Fruit fly (Drosophila melanogaster) whole organism, embryonic: Measurements from ENCODE around the gene CG10602.

ENCODE experiments used
- Abd-B ChIP-seq: fragments of 200-800 bp; sonication (Bioruptor generic); optimal IDR thresholded peaks from 2 replicates; lab custom pipeline; 2018; ENCODE audit warnings: missing biosample characterization, mild to moderate bottlenecking, missing genetic modification characterization, moderate library complexity
- Ada2b ChIP-seq: fragments of 200-800 bp; sonication (Bioruptor generic); IDR thresholded peaks from 2 replicates; pipeline ENCODE4 v1.3.6; 2022; ENCODE audit warnings: missing biosample characterization, missing genetic modification characterization
- Atf3 ChIP-seq: fragments of 200-800 bp; sonication (Bioruptor generic); optimal IDR thresholded peaks from 3 replicates; lab custom pipeline; 2016; ENCODE audit warnings: missing biosample characterization, missing genetic modification characterization
- CG10366 ChIP-seq: fragments of 200-800 bp; sonication (Bioruptor generic); IDR thresholded peaks from 2 replicates; pipeline ENCODE4 v1.3.6; 2022; ENCODE audit warnings: missing biosample characterization, missing genetic modification characterization
- CG11504 ChIP-seq: fragments of 200-800 bp; sonication (Bioruptor generic); optimal IDR thresholded peaks from 3 replicates; lab custom pipeline; 2019; ENCODE audit warnings: missing biosample characterization, mild to moderate bottlenecking, missing genetic modification characterization, moderate library complexity
- CG12942 ChIP-seq: fragments of 200-800 bp; sonication (Bioruptor generic); optimal IDR thresholded peaks from 3 replicates; lab custom pipeline; 2016; ENCODE audit warnings: missing biosample characterization, missing genetic modification characterization
- CG13775 ChIP-seq: fragments of 200-800 bp; sonication (Bioruptor generic); optimal IDR thresholded peaks from 3 replicates; lab custom pipeline; 2017; ENCODE audit warnings: missing biosample characterization, mild to moderate bottlenecking, missing genetic modification characterization
- CG14710 ChIP-seq: fragments of 200-800 bp; sonication (Bioruptor generic); optimal IDR thresholded peaks from 3 replicates; lab custom pipeline; 2019; ENCODE audit warnings: missing biosample characterization, mild to moderate bottlenecking, missing genetic modification characterization, moderate library complexity
- CG1529 ChIP-seq: fragments of 200-800 bp; sonication (Bioruptor generic); optimal IDR thresholded peaks from 3 replicates; lab custom pipeline; 2018; ENCODE audit warnings: missing biosample characterization, missing genetic modification characterization
- CG1603 ChIP-seq: fragments of 200-800 bp; sonication (Bioruptor generic); optimal IDR thresholded peaks from 2 replicates; lab custom pipeline; 2019; ENCODE audit warnings: missing biosample characterization, mild to moderate bottlenecking, missing genetic modification characterization, moderate library complexity
- CG17802 ChIP-seq: fragments of 200-800 bp; sonication (Bioruptor generic); optimal IDR thresholded peaks from 2 replicates; lab custom pipeline; 2018; ENCODE audit warnings: missing biosample characterization, mild to moderate bottlenecking, missing genetic modification characterization, moderate library complexity
- CG18476 ChIP-seq: fragments of 200-800 bp; sonication (Bioruptor generic); optimal IDR thresholded peaks from 2 replicates; lab custom pipeline; 2016; ENCODE audit warnings: missing biosample characterization, mild to moderate bottlenecking, missing genetic modification characterization
- CG2120 ChIP-seq: fragments of 200-800 bp; sonication (Bioruptor generic); optimal IDR thresholded peaks from 3 replicates; lab custom pipeline; 2016; ENCODE audit warnings: missing biosample characterization, missing genetic modification characterization
- CG2199 ChIP-seq: fragments of 200-800 bp; sonication (Bioruptor generic); IDR thresholded peaks from 3 replicates; pipeline ENCODE4 v1.3.6; 2022; ENCODE audit warnings: missing biosample characterization, missing genetic modification characterization
- CG3065 ChIP-seq: fragments of 200-800 bp; sonication (Bioruptor generic); optimal IDR thresholded peaks from 2 replicates; lab custom pipeline; 2016; ENCODE audit warnings: missing biosample characterization, missing genetic modification characterization
- CG31441 ChIP-seq: fragments of 200-800 bp; sonication (Bioruptor generic); IDR thresholded peaks from 2 replicates; pipeline ENCODE4 v1.3.6; 2022; ENCODE audit warnings: missing biosample characterization, missing genetic modification characterization
- CG33557 ChIP-seq: fragments of 200-800 bp; sonication (Bioruptor generic); optimal IDR thresholded peaks from 2 replicates; lab custom pipeline; 2019; ENCODE audit warnings: missing biosample characterization, mild to moderate bottlenecking, missing genetic modification characterization, moderate library complexity
- CG34376 ChIP-seq: fragments of 200-800 bp; sonication (Bioruptor generic); optimal IDR thresholded peaks from 2 replicates; lab custom pipeline; 2018; ENCODE audit warnings: missing biosample characterization, mild to moderate bottlenecking, missing genetic modification characterization
- CG6175 ChIP-seq: fragments of 200-800 bp; sonication (Bioruptor generic); IDR thresholded peaks from 3 replicates; pipeline ENCODE4 v1.3.6; 2022; ENCODE audit warnings: missing biosample characterization, missing genetic modification characterization
- CG8281 ChIP-seq: fragments of 200-800 bp; sonication (Bioruptor generic); optimal IDR thresholded peaks from 2 replicates; lab custom pipeline; 2018; ENCODE audit warnings: missing biosample characterization, mild to moderate bottlenecking, missing genetic modification characterization, moderate library complexity
- CG9727 ChIP-seq: fragments of 200-800 bp; sonication (Bioruptor generic); optimal IDR thresholded peaks from 3 replicates; lab custom pipeline; 2017; ENCODE audit warnings: missing biosample characterization, mild to moderate bottlenecking, missing genetic modification characterization
- Dad ChIP-seq: fragments of 200-800 bp; sonication (Bioruptor generic); optimal IDR thresholded peaks from 3 replicates; lab custom pipeline; 2016; ENCODE audit warnings: missing biosample characterization, missing genetic modification characterization
- Dip2 ChIP-seq: fragments of 200-800 bp; sonication (Bioruptor generic); IDR thresholded peaks from 2 replicates; pipeline ENCODE4 v1.3.6; 2022; ENCODE audit warnings: missing biosample characterization, missing genetic modification characterization
- Doc3 ChIP-seq: fragments of 200-800 bp; sonication (Bioruptor generic); IDR thresholded peaks from 3 replicates; pipeline ENCODE4 v1.3.6; 2022; ENCODE audit warnings: missing biosample characterization, missing genetic modification characterization; ENCODE audit not compliant: partially characterized antibody
- HLH3B ChIP-seq: fragments of 200-800 bp; sonication (Bioruptor generic); IDR thresholded peaks from 2 replicates; pipeline ENCODE4 v1.3.6; 2022; ENCODE audit warnings: missing biosample characterization, missing genetic modification characterization
- Hsf ChIP-seq: fragments of 200-800 bp; sonication (Bioruptor generic); optimal IDR thresholded peaks from 3 replicates; lab custom pipeline; 2016; ENCODE audit warnings: missing biosample characterization, missing genetic modification characterization
- Mes4 ChIP-seq: fragments of 200-800 bp; sonication (Bioruptor generic); optimal IDR thresholded peaks from 2 replicates; lab custom pipeline; 2016; ENCODE audit warnings: missing biosample characterization, missing genetic modification characterization
- Xbp1 ChIP-seq: fragments of 200-800 bp; sonication (Bioruptor generic); optimal IDR thresholded peaks from 3 replicates; lab custom pipeline; 2016; ENCODE audit warnings: missing biosample characterization, mild to moderate bottlenecking, missing genetic modification characterization
- ab ChIP-seq: fragments of 200-800 bp; sonication (Bioruptor generic); optimal IDR thresholded peaks from 2 replicates; lab custom pipeline; 2016; ENCODE audit warnings: missing biosample characterization, missing genetic modification characterization
- ap ChIP-seq: fragments of 200-800 bp; sonication (Bioruptor generic); IDR thresholded peaks from 2 replicates; pipeline ENCODE4 v1.3.6; 2022; ENCODE audit warnings: missing biosample characterization, missing genetic modification characterization
- bcd ChIP-seq: fragments of 200-800 bp; sonication (Bioruptor generic); optimal IDR thresholded peaks from 2 replicates; lab custom pipeline; 2017; ENCODE audit warnings: missing biosample characterization, mild to moderate bottlenecking, missing genetic modification characterization
- btn ChIP-seq: fragments of 200-800 bp; sonication (Bioruptor generic); optimal IDR thresholded peaks from 2 replicates; lab custom pipeline; 2016; ENCODE audit warnings: missing biosample characterization, missing genetic modification characterization
- cato ChIP-seq: fragments of 200-800 bp; sonication (Bioruptor generic); optimal IDR thresholded peaks from 2 replicates; lab custom pipeline; 2016; ENCODE audit warnings: missing biosample characterization, missing genetic modification characterization, borderline replicate concordance
- cg ChIP-seq: fragments of 200-800 bp; sonication (Bioruptor generic); optimal IDR thresholded peaks from 3 replicates; lab custom pipeline; 2019; ENCODE audit warnings: missing biosample characterization, mild to moderate bottlenecking, missing genetic modification characterization, moderate library complexity
- eyg ChIP-seq: fragments of 200-800 bp; sonication (Bioruptor generic); optimal IDR thresholded peaks from 3 replicates; lab custom pipeline; 2016; ENCODE audit warnings: missing biosample characterization, missing genetic modification characterization
- hb ChIP-seq: fragments of 200-800 bp; sonication (Bioruptor generic); IDR thresholded peaks from 3 replicates; pipeline ENCODE4 v1.3.6; 2022; ENCODE audit warnings: missing biosample characterization, missing genetic modification characterization; ENCODE audit not compliant: partially characterized antibody
- klu ChIP-seq: fragments of 200-800 bp; sonication (Bioruptor generic); IDR thresholded peaks from 2 replicates; pipeline ENCODE4 v1.3.6; 2022; ENCODE audit warnings: missing biosample characterization, missing genetic modification characterization
- mam ChIP-seq: fragments of 200-800 bp; sonication (Bioruptor generic); optimal IDR thresholded peaks from 3 replicates; lab custom pipeline; 2016; ENCODE audit warnings: missing biosample characterization, missing genetic modification characterization
- nmo ChIP-seq: fragments of 200-800 bp; sonication (Bioruptor generic); optimal IDR thresholded peaks from 2 replicates; lab custom pipeline; 2018; ENCODE audit warnings: missing biosample characterization, mild to moderate bottlenecking, missing genetic modification characterization, moderate library complexity
- odd ChIP-seq: fragments of 200-800 bp; sonication (Bioruptor generic); optimal IDR thresholded peaks from 2 replicates; lab custom pipeline; 2017; ENCODE audit warnings: missing biosample characterization, mild to moderate bottlenecking, missing genetic modification characterization
- pho ChIP-seq: fragments of 200-800 bp; sonication (Bioruptor generic); optimal IDR thresholded peaks from 2 replicates; lab custom pipeline; 2016; ENCODE audit warnings: missing biosample characterization, missing genetic modification characterization
- sens ChIP-seq: fragments of 200-800 bp; sonication (Bioruptor generic); peaks from one replicate; lab custom pipeline; 2016; ENCODE audit warnings: missing biosample characterization, missing genetic modification characterization
- shn ChIP-seq: fragments of 200-800 bp; sonication (Bioruptor generic); optimal IDR thresholded peaks from 3 replicates; lab custom pipeline; 2016; ENCODE audit warnings: missing biosample characterization, missing genetic modification characterization
- sqz ChIP-seq: fragments of 200-800 bp; sonication (Bioruptor generic); optimal IDR thresholded peaks from 3 replicates; lab custom pipeline; 2018; ENCODE audit warnings: missing biosample characterization, mild to moderate bottlenecking, missing genetic modification characterization
- sug ChIP-seq: fragments of 200-800 bp; optimal IDR thresholded peaks from 2 replicates; lab custom pipeline; 2019; ENCODE audit warnings: missing biosample characterization, mild to moderate bottlenecking, missing genetic modification characterization, moderate library complexity
- tin ChIP-seq: fragments of 200-800 bp; sonication (Bioruptor generic); optimal IDR thresholded peaks from 3 replicates; lab custom pipeline; 2016; ENCODE audit warnings: missing biosample characterization, missing genetic modification characterization
- tio ChIP-seq: fragments of 200-800 bp; sonication (Bioruptor generic); optimal IDR thresholded peaks from 2 replicates; lab custom pipeline; 2017; ENCODE audit warnings: missing biosample characterization, missing genetic modification characterization, inconsistent platforms
- trem ChIP-seq: fragments of 200-800 bp; optimal IDR thresholded peaks from 3 replicates; lab custom pipeline; 2019; ENCODE audit warnings: missing biosample characterization, mild to moderate bottlenecking, missing genetic modification characterization, moderate library complexity
- unpg ChIP-seq: fragments of 200-800 bp; sonication (Bioruptor generic); optimal IDR thresholded peaks from 3 replicates; lab custom pipeline; 2018; ENCODE audit warnings: missing biosample characterization, mild to moderate bottlenecking, missing genetic modification characterization, moderate library complexity
- vvl ChIP-seq: fragments of 200-800 bp; sonication (Bioruptor generic); IDR thresholded peaks from 2 replicates; pipeline ENCODE4 v1.3.6; 2022; ENCODE audit warnings: missing biosample characterization, missing genetic modification characterization
- zen ChIP-seq: fragments of 200-800 bp; sonication (Bioruptor generic); optimal IDR thresholded peaks from 3 replicates; lab custom pipeline; 2018; ENCODE audit warnings: missing biosample characterization, mild to moderate bottlenecking, missing genetic modification characterization, moderate library complexity

The CG10602 gene

DNA sequence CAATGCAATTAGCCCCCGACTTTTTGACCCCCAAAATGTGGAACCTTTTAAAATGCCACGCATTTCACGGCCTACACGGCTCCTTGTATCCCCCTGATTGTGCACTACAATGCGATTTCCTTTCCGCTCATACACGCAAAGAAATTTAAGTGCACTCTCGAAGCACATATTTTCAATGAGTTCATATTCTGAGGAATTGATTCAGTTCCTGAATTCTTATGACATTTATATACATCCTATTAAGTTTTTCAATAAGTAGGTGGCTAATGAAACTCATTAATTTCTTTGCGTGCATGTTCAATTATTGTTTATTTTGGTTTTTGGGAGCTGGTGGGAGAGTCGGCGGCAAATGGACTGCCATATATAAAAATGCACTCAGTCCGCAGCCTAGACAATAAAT is 40.2 kb upstream of the CG10602 start (continued):
- TF ChIP-seq Doc3 (GFP tag; lab: Robert Waterston, UW) (no peak), sens (GFP tag; lab: Kevin White, UChicago) (peak; percentile 96), bcd (GFP tag; lab: Kevin White, UChicago) (peak; percentile 59), btn (peak; percentile 57), Abd-B (GFP tag; lab: Kevin White, UChicago) (peak; percentile 34), CG34376 (GFP tag; lab: Kevin White, UChicago) (no peak), cg (no peak), CG8281 (tag; lab: Kevin White, UChicago) (peak; percentile 34), CG2199 (GFP tag; lab: Robert Waterston, UW) (no peak), tin (GFP tag; lab: Kevin White, UChicago) (peak; percentile 61), zen (tag; lab: Kevin White, UChicago) (peak; percentile 72), unpg (GFP tag; lab: Kevin White, UChicago) (peak; percentile 81), Xbp1 (GFP tag; lab: Kevin White, UChicago) (peak; percentile 71), Hsf (GFP tag; lab: Kevin White, UChicago) (peak; percentile 73), Dad (peak; percentile 40), CG18476 (GFP tag; lab: Kevin White, UChicago) (peak; percentile 32), CG12942 (GFP tag; lab: Kevin White, UChicago) (peak; percentile 53), mam (GFP tag; lab: Kevin White, UChicago) (peak; percentile 25), sqz (no peak), CG9727 (GFP tag; lab: Kevin White, UChicago) (peak; percentile 70), hb (GFP tag; lab: Robert Waterston, UW) (no peak), nmo (GFP tag; lab: Kevin White, UChicago) (peak; percentile 84), CG31441 (GFP tag; lab: Robert Waterston, UW) (peak; percentile 52; the same call in 1 of the 2 replicates), CG17802 (tag; lab: Kevin White, UChicago) (peak; percentile 55), cato (peak; percentile 13), Atf3 (GFP tag; lab: Kevin White, UChicago) (peak; percentile 64), CG1603 (tag; lab: Kevin White, UChicago) (peak; percentile 88), klu (no peak), ab (peak; percentile 32), shn (GFP tag; lab: Kevin White, UChicago) (no peak), CG11504 (tag; lab: Kevin White, UChicago) (peak; percentile 66), odd (GFP tag; lab: Kevin White, UChicago) (no peak), CG10366 (peak; percentile 59), vvl (peak; percentile 84), Mes4 (GFP tag; lab: Kevin White, UChicago) (peak; percentile 71), HLH3B (GFP tag; lab: Robert Waterston, UW) (peak; percentile 47; the same call in 1 of the 2 replicates), CG2120 (GFP tag; lab: Kevin White, UChicago) (no peak), Dip2 (no peak), CG3065 (GFP tag; lab: Kevin White, UChicago) (peak; percentile 29), eyg (GFP tag; lab: Kevin White, UChicago) (no peak), ap (0 out of 2 replicates have a peak, but pooled peaks have one; percentile 26), Ada2b (GFP tag; lab: Robert Waterston, UW) (peak; percentile 28; the same call in 1 of the 2 replicates), pho (no peak), CG1529 (peak; percentile 72), CG33557 (GFP tag; lab: Kevin White, UChicago) (peak; percentile 76), CG14710 (tag; lab: Kevin White, UChicago) (peak; percentile 81), trem (peak; percentile 83), tio (peak; percentile 44), sug (tag; lab: Kevin White, UChicago) (no peak), CG6175 (GFP tag; lab: Robert Waterston, UW) (no peak), CG13775 (GFP tag; lab: Kevin White, UChicago) (peak; percentile 60)
